Worm (Caenorhabditis elegans) whole organism, L4 larva: ENCODE measurements around the gene Y51H4A.13.

ENCODE experiments used
- F49E8.2 ChIP-seq: sonication (generic microtip); optimal IDR thresholded peaks from 2 replicates; lab custom pipeline; 2016; ENCODE audit warnings: missing compliant biosample characterization, mild to moderate bottlenecking, missing genetic modification characterization, borderline replicate concordance
- Y48G9A.11 ChIP-seq: fragments of 200-800 bp; sonication (Bioruptor generic); IDR thresholded peaks from 2 replicates; pipeline ENCODE4 v1.3.6; 2022; ENCODE audit warnings: missing genetic modification reagents, missing genetic modification characterization, missing compliant biosample characterization
- Y5F2A.4 ChIP-seq: fragments of 200-800 bp; sonication (Bioruptor generic); optimal IDR thresholded peaks from 2 replicates; lab custom pipeline; 2018; ENCODE audit warnings: mild to moderate bottlenecking, missing genetic modification characterization, missing compliant biosample characterization
- ceh-20 ChIP-seq: fragments of 200-800 bp; sonication (Bioruptor generic); IDR thresholded peaks from 2 replicates; pipeline ENCODE4 v1.3.6; 2022; ENCODE audit warnings: missing genetic modification reagents, missing genetic modification characterization, missing compliant biosample characterization
- daf-8 ChIP-seq: fragments of 200-800 bp; sonication (Bioruptor generic); IDR thresholded peaks from 2 replicates; pipeline ENCODE4 v1.3.6; 2022; ENCODE audit warnings: missing genetic modification characterization, missing compliant biosample characterization
- duxl-1 ChIP-seq: sonication (generic microtip); optimal IDR thresholded peaks from 2 replicates; lab custom pipeline; 2016; ENCODE audit warnings: mild to moderate bottlenecking, missing genetic modification characterization, moderate library complexity, missing compliant biosample characterization; ENCODE audit not compliant: poor library complexity
- dve-1 ChIP-seq: sonication (generic microtip); optimal IDR thresholded peaks from 2 replicates; lab custom pipeline; 2017; ENCODE audit warnings: antibody characterized with exemption, mild to moderate bottlenecking, missing genetic modification characterization, missing compliant biosample characterization; ENCODE audit not compliant: insufficient read depth
- egl-27 ChIP-seq: sonication (generic microtip); optimal IDR thresholded peaks from 3 replicates; lab custom pipeline; 2017; ENCODE audit warnings: missing biosample characterization, missing genetic modification reagents, missing genetic modification characterization
- gei-8 ChIP-seq: fragments of 200-800 bp; sonication (Bioruptor generic); optimal IDR thresholded peaks from 2 replicates; lab custom pipeline; 2018; ENCODE audit warnings: mild to moderate bottlenecking, missing genetic modification characterization, missing compliant biosample characterization
- hif-1 ChIP-seq, 2 experiments: sonication (generic microtip); optimal IDR thresholded peaks; 2 replicates each; lab custom pipeline; 2016 to 2017; ENCODE audit warnings: missing compliant biosample characterization in 2 of 2, missing genetic modification characterization in 2 of 2, missing genetic modification reagents in 2 of 2, missing genotype in 2 of 2, mild to moderate bottlenecking in 1 of 2
- hlh-30 ChIP-seq: sonication (generic microtip); optimal IDR thresholded peaks from 2 replicates; lab custom pipeline; 2017; ENCODE audit warnings: antibody characterized with exemption, mild to moderate bottlenecking, missing genetic modification characterization, missing compliant biosample characterization; ENCODE audit not compliant: insufficient read depth
- hmg-1.1 ChIP-seq: fragments of 200-800 bp; sonication (Bioruptor generic); IDR thresholded peaks from 2 replicates; pipeline ENCODE4 v1.3.6; 2022; ENCODE audit warnings: missing genetic modification reagents, missing genetic modification characterization, missing compliant biosample characterization
- lin-1 ChIP-seq: fragments of 200-800 bp; sonication (Bioruptor generic); IDR thresholded peaks from 2 replicates; pipeline ENCODE4 v1.3.6; 2022; ENCODE audit warnings: missing genetic modification reagents, missing genetic modification characterization, missing compliant biosample characterization
- lin-38 ChIP-seq: fragments of 200-800 bp; sonication (Bioruptor generic); IDR thresholded peaks from 2 replicates; pipeline ENCODE4 v1.3.6; 2022; ENCODE audit warnings: missing genetic modification reagents, missing genetic modification characterization, missing compliant biosample characterization
- madf-5 ChIP-seq, 2 experiments: fragments of 200-800 bp; sonication (Bioruptor generic); IDR thresholded peaks; 2 replicates each; pipeline ENCODE4 v1.3.6; 2022; ENCODE audit warnings: missing compliant biosample characterization in 2 of 2, missing genetic modification characterization in 2 of 2
- mdt-29 ChIP-seq: fragments of 200-800 bp; sonication (Bioruptor generic); IDR thresholded peaks from 2 replicates; pipeline ENCODE4 v1.3.6; 2022; ENCODE audit warnings: missing genetic modification reagents, missing genetic modification characterization, missing compliant biosample characterization
- mxl-3 ChIP-seq: fragments of 200-800 bp; sonication (Bioruptor generic); optimal IDR thresholded peaks from 2 replicates; lab custom pipeline; 2018; ENCODE audit warnings: mild to moderate bottlenecking, missing genetic modification characterization, missing compliant biosample characterization
- nhr-11 ChIP-seq: fragments of 150-350 bp; optimal IDR thresholded peaks from 2 replicates; lab custom pipeline; 2014; ENCODE audit warnings: missing biosample characterization, missing genetic modification characterization
- nhr-25 ChIP-seq: sonication (generic microtip); optimal IDR thresholded peaks from 2 replicates; lab custom pipeline; 2017; ENCODE audit warnings: missing genetic modification characterization, mild to moderate bottlenecking, missing compliant biosample characterization, antibody characterized with exemption, moderate library complexity, borderline replicate concordance; ENCODE audit not compliant: insufficient read depth
- nhr-41 ChIP-seq: fragments of 200-800 bp; sonication (Bioruptor generic); IDR thresholded peaks from 2 replicates; pipeline ENCODE4 v1.3.6; 2022; ENCODE audit warnings: missing genetic modification reagents, missing genetic modification characterization, missing compliant biosample characterization
- nhr-42 ChIP-seq: fragments of 200-800 bp; sonication (Bioruptor generic); IDR thresholded peaks from 2 replicates; pipeline ENCODE4 v1.3.6; 2022; ENCODE audit warnings: missing genetic modification characterization, missing compliant biosample characterization
- pqm-1 ChIP-seq: sonication (generic microtip); optimal IDR thresholded peaks from 2 replicates; lab custom pipeline; 2017; ENCODE audit warnings: missing biosample characterization, missing genetic modification characterization
- sdz-12 ChIP-seq: fragments of 200-800 bp; sonication (Bioruptor generic); optimal IDR thresholded peaks from 2 replicates; lab custom pipeline; 2018; ENCODE audit warnings: mild to moderate bottlenecking, missing genetic modification characterization, missing compliant biosample characterization
- set-16 ChIP-seq: fragments of 200-800 bp; sonication (Bioruptor generic); IDR thresholded peaks from 2 replicates; pipeline ENCODE4 v1.3.6; 2022; ENCODE audit warnings: missing genetic modification reagents, missing genetic modification characterization, missing compliant biosample characterization
- snpc-1.2 ChIP-seq: fragments of 200-800 bp; sonication (Bioruptor generic); IDR thresholded peaks from 2 replicates; pipeline ENCODE4 v1.3.6; 2022; ENCODE audit warnings: missing genetic modification reagents, missing genetic modification characterization, missing compliant biosample characterization
- spr-3 ChIP-seq: fragments of 200-800 bp; sonication (Bioruptor generic); optimal IDR thresholded peaks from 2 replicates; lab custom pipeline; 2018; ENCODE audit warnings: mild to moderate bottlenecking, missing genetic modification characterization, missing compliant biosample characterization
- unc-130 ChIP-seq: sonication (generic microtip); optimal IDR thresholded peaks from 2 replicates; lab custom pipeline; 2016; ENCODE audit warnings: missing genetic modification reagents, missing genetic modification characterization, missing compliant biosample characterization
- unc-39 ChIP-seq: sonication (generic microtip); optimal IDR thresholded peaks from 2 replicates; lab custom pipeline; 2017; ENCODE audit warnings: missing biosample characterization, missing genetic modification characterization
- zfp-3 ChIP-seq: fragments of 200-800 bp; sonication (Bioruptor generic); conservative IDR thresholded peaks from 2 replicates; pipeline ENCODE4 v1.3.6; 2022; ENCODE audit warnings: missing genetic modification reagents, missing genetic modification characterization, missing compliant biosample characterization

Gene Y51H4A.13

ce11 chrIV:16622522-16622921, 23.7 kb downstream of the Y51H4A.13 start:
- TF ChIP-seq snpc-1.2 (peak; percentile 51; the same call in 1 of the 2 replicates), nhr-41 (GFP tag; lab: Robert Waterston, UW) (no peak), unc-39 (tag; lab: Kevin White, UChicago) (no peak), set-16 (GFP tag; lab: Robert Waterston, UW) (peak; percentile 53; the same call in 1 of the 2 replicates), nhr-11 (no peak), duxl-1 (tag; lab: Kevin White, UChicago) (no peak), spr-3 (no peak), egl-27 (tag; lab: Kevin White, UChicago) (no peak)
- TF ChIP-seq, all 104 proteins: peak for 2

DNA sequence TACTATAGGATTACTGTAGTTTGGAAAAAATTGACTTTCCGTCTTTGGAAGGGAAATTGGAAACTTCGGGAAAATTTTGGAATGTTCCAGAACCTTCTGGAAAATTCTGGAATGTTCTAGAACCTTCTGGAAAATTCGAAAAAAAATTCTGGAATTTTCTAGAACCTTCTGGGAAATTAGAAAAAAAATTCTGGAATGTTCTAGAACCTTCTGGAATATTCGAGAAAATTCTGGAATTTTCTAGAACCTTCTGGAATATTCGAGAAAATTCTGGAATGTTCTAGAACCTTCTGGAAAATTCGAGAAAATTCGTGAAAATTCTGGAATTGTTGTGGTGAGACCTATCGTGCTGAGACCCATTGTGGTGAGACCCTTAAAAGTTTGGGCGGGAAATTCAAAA, 31.1 kb downstream of the Y51H4A.13 start:
- TF ChIP-seq snpc-1.2 = 0 out of 2 replicates have a peak, but pooled peaks have one; percentile 42

DNA sequence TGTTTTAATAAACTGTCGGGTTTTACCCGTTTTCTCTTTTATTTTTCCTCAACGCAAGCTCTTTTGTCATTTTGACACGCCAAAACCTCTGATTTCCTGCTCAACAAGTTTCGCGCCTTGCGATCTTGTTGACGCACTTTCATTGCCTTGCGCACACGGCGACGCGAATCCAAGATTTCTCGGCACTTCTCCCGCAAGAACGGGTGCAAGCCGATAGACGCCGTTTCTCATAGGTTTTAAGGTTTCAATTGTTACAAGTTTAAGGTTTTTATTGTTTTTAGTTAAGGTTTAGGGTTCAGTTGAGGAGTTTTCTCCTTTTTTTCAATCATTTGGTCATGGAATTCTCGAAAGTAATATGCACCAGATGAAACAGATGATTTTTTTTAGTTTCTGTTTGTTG, 35.4 kb downstream of the Y51H4A.13 start:
- peak; percentile 78 for TF ChIP-seq snpc-1.2

ce11 chrIV:16602676-16603075, 43.5 kb downstream of the Y51H4A.13 start, which contains the start of gene col-137:
Gene col-137, minus strand, starts transcription at chrIV:16602776.
- TF ChIP-seq hmg-1.1 = no peak
- TF ChIP-seq ceh-20 = no peak
- TF ChIP-seq pqm-1 = no peak
- TF ChIP-seq Y48G9A.11 (GFP tag; lab: Robert Waterston, UW) = no peak
- no peak for TF ChIP-seq gei-8
- no peak for TF ChIP-seq mxl-3 (GFP tag; lab: Kevin White, UChicago)
- TF ChIP-seq unc-130 (GFP tag; lab: Kevin White, UChicago) = no peak
- no peak for TF ChIP-seq Y5F2A.4
- TF ChIP-seq nhr-25 (tag; lab: Kevin White, UChicago) = no peak
- TF ChIP-seq madf-5 (GFP tag; IDR thresholded peaks at IDR 0.05; lab: Robert Waterston, UW) = no peak
- TF ChIP-seq hif-1 (tag; optimal IDR thresholded peaks at IDR 0.05; lab: Kevin White, UChicago) = no peak
- TF ChIP-seq sdz-12 = no peak
- TF ChIP-seq nhr-42 (GFP tag; lab: Robert Waterston, UW) = no peak
- TF ChIP-seq zfp-3 (GFP tag; lab: Robert Waterston, UW) = no peak
- TF ChIP-seq daf-8 = no peak
- TF ChIP-seq lin-1 (GFP tag; lab: Robert Waterston, UW) = no peak

ce11 chrIV:16601599-16601998, 44.6 kb downstream of the Y51H4A.13 start:
- no peak for TF ChIP-seq dve-1
- no peak for TF ChIP-seq hlh-30 (tag; lab: Kevin White, UChicago)
- TF ChIP-seq set-16 (GFP tag; lab: Robert Waterston, UW) = peak; percentile 96

- TF ChIP-seq lin-38 (GFP tag; lab: Robert Waterston, UW) = peak; percentile 51
- peak; percentile 99 for TF ChIP-seq snpc-1.2
- peak; percentile 19 for TF ChIP-seq F49E8.2 (tag; lab: Kevin White, UChicago)
- TF ChIP-seq mdt-29 (GFP tag; lab: Robert Waterston, UW) = peak; percentile 67; the same call in 1 of the 2 replicates
Measured at ce11 chrIV:16592860-16593259, 53.3 kb downstream of the Y51H4A.13 start.
